Worm (Caenorhabditis elegans) whole organism, L4 larva: ENCODE data around the gene F14H3.12.
"Not testable (repeated sequence)": the region's sequence is repeated elsewhere in the genome, so short reads cannot be mapped to it uniquely, and the experiment has no call there.

Experiments
- aha-1 ChIP-seq: fragments of 150-350 bp; peaks from one replicate; lab custom pipeline; 2014; ENCODE audit warnings: missing biosample characterization, missing genetic modification characterization
- ama-1 ChIP-seq: fragments of 150-350 bp; optimal IDR thresholded peaks from 2 replicates; lab custom pipeline; 2014; ENCODE audit warnings: inconsistent platforms, mixed read lengths
- cey-2 ChIP-seq: sonication (generic microtip); optimal IDR thresholded peaks from 3 replicates; lab custom pipeline; 2017; ENCODE audit warnings: missing genetic modification characterization, mild to moderate bottlenecking, missing compliant biosample characterization, antibody characterized with exemption, borderline replicate concordance; ENCODE audit not compliant: insufficient read depth
- daf-16 ChIP-seq, 3 experiments: sonication (generic microtip); optimal IDR thresholded peaks; 2 replicates each; lab custom pipeline; 2016 to 2017; ENCODE audit warnings: missing genetic modification characterization in 3 of 3, missing genetic modification reagents in 3 of 3, mild to moderate bottlenecking in 2 of 3, missing compliant biosample characterization in 2 of 3, missing biosample characterization in 1 of 3, moderate library complexity in 1 of 3
- dmd-6 ChIP-seq: fragments of 200-800 bp; sonication (Bioruptor generic); IDR thresholded peaks from 2 replicates; pipeline ENCODE4 v1.3.6; 2022; ENCODE audit warnings: missing genetic modification reagents, missing genetic modification characterization, missing compliant biosample characterization
- dpl-1 ChIP-seq: fragments of 150-350 bp; optimal IDR thresholded peaks from 2 replicates; lab custom pipeline; 2014; ENCODE audit warnings: missing biosample characterization, missing genetic modification reagents, missing genetic modification characterization
- duxl-1 ChIP-seq: sonication (generic microtip); optimal IDR thresholded peaks from 2 replicates; lab custom pipeline; 2016; ENCODE audit warnings: mild to moderate bottlenecking, missing genetic modification characterization, moderate library complexity, missing compliant biosample characterization; ENCODE audit not compliant: poor library complexity
- dve-1 ChIP-seq: sonication (generic microtip); optimal IDR thresholded peaks from 2 replicates; lab custom pipeline; 2017; ENCODE audit warnings: antibody characterized with exemption, mild to moderate bottlenecking, missing genetic modification characterization, missing compliant biosample characterization; ENCODE audit not compliant: insufficient read depth
- hif-1 ChIP-seq, 2 experiments: sonication (generic microtip); optimal IDR thresholded peaks; 2 replicates each; lab custom pipeline; 2016 to 2017; ENCODE audit warnings: missing compliant biosample characterization in 2 of 2, missing genetic modification characterization in 2 of 2, missing genetic modification reagents in 2 of 2, missing genotype in 2 of 2, mild to moderate bottlenecking in 1 of 2
- hlh-11 ChIP-seq: fragments of 200-800 bp; sonication (Bioruptor generic); optimal IDR thresholded peaks from 2 replicates; lab custom pipeline; 2018; ENCODE audit warnings: mild to moderate bottlenecking, missing genetic modification characterization, missing compliant biosample characterization
- hmg-1.1 ChIP-seq: fragments of 200-800 bp; sonication (Bioruptor generic); IDR thresholded peaks from 2 replicates; pipeline ENCODE4 v1.3.6; 2022; ENCODE audit warnings: missing genetic modification reagents, missing genetic modification characterization, missing compliant biosample characterization
- lin-1 ChIP-seq: fragments of 200-800 bp; sonication (Bioruptor generic); IDR thresholded peaks from 2 replicates; pipeline ENCODE4 v1.3.6; 2022; ENCODE audit warnings: missing genetic modification reagents, missing genetic modification characterization, missing compliant biosample characterization
- lin-38 ChIP-seq: fragments of 200-800 bp; sonication (Bioruptor generic); IDR thresholded peaks from 2 replicates; pipeline ENCODE4 v1.3.6; 2022; ENCODE audit warnings: missing genetic modification reagents, missing genetic modification characterization, missing compliant biosample characterization
- mdl-1 ChIP-seq, 2 experiments: fragments of 150-350 bp in 1 of 2; sonication (generic microtip) in 1 of 2; optimal IDR thresholded peaks; 2 replicates each; lab custom pipeline; 2014 to 2017; ENCODE audit warnings: missing biosample characterization in 2 of 2, missing genetic modification characterization in 2 of 2
- mep-1 ChIP-seq: fragments of 150-350 bp; sonication (generic microtip); optimal IDR thresholded peaks from 3 replicates; lab custom pipeline; 2014; ENCODE audit warnings: missing biosample characterization, missing genetic modification characterization
- mes-2 ChIP-seq: sonication (generic microtip); optimal IDR thresholded peaks from 2 replicates; lab custom pipeline; 2016; ENCODE audit warnings: missing genotype, mild to moderate bottlenecking, missing genetic modification characterization, missing compliant biosample characterization; ENCODE audit not compliant: poor library complexity, severe bottlenecking
- nhr-102 ChIP-seq: sonication (generic microtip); optimal IDR thresholded peaks from 2 replicates; lab custom pipeline; 2016; ENCODE audit warnings: mild to moderate bottlenecking, missing genetic modification characterization, moderate library complexity, missing compliant biosample characterization
- nhr-237 ChIP-seq: sonication (generic microtip); optimal IDR thresholded peaks from 2 replicates; lab custom pipeline; 2017; ENCODE audit warnings: missing biosample characterization, missing genetic modification characterization
- nhr-25 ChIP-seq: sonication (generic microtip); optimal IDR thresholded peaks from 2 replicates; lab custom pipeline; 2017; ENCODE audit warnings: missing genetic modification characterization, mild to moderate bottlenecking, missing compliant biosample characterization, antibody characterized with exemption, moderate library complexity, borderline replicate concordance; ENCODE audit not compliant: insufficient read depth
- nhr-28 ChIP-seq: fragments of 150-350 bp; optimal IDR thresholded peaks from 2 replicates; lab custom pipeline; 2014; ENCODE audit warnings: missing biosample characterization, missing genetic modification characterization
- nhr-42 ChIP-seq: fragments of 200-800 bp; sonication (Bioruptor generic); IDR thresholded peaks from 2 replicates; pipeline ENCODE4 v1.3.6; 2022; ENCODE audit warnings: missing genetic modification characterization, missing compliant biosample characterization
- nhr-48 ChIP-seq: sonication (generic microtip); optimal IDR thresholded peaks from 2 replicates; lab custom pipeline; 2016; ENCODE audit warnings: mild to moderate bottlenecking, missing genetic modification characterization, missing compliant biosample characterization
- nhr-6 ChIP-seq: fragments of 150-350 bp; optimal IDR thresholded peaks from 2 replicates; lab custom pipeline; 2014; ENCODE audit warnings: missing biosample characterization, missing genetic modification characterization
- nhr-77 ChIP-seq: fragments of 150-350 bp; optimal IDR thresholded peaks from 2 replicates; lab custom pipeline; 2014; ENCODE audit warnings: missing biosample characterization, missing genetic modification characterization
- php-3 ChIP-seq: fragments of 200-800 bp; sonication (Bioruptor generic); IDR thresholded peaks from 2 replicates; pipeline ENCODE4 v1.3.6; 2022; ENCODE audit warnings: missing genetic modification reagents, missing genetic modification characterization, missing compliant biosample characterization
- pqm-1 ChIP-seq: sonication (generic microtip); optimal IDR thresholded peaks from 2 replicates; lab custom pipeline; 2017; ENCODE audit warnings: missing biosample characterization, missing genetic modification characterization
- rbr-2 ChIP-seq: sonication (generic microtip); optimal IDR thresholded peaks from 2 replicates; lab custom pipeline; 2016; ENCODE audit warnings: missing genotype, missing genetic modification characterization, missing compliant biosample characterization
- set-16 ChIP-seq: fragments of 200-800 bp; sonication (Bioruptor generic); IDR thresholded peaks from 2 replicates; pipeline ENCODE4 v1.3.6; 2022; ENCODE audit warnings: missing genetic modification reagents, missing genetic modification characterization, missing compliant biosample characterization
- spr-1 ChIP-seq: sonication (generic microtip); optimal IDR thresholded peaks from 2 replicates; lab custom pipeline; 2016; ENCODE audit warnings: mild to moderate bottlenecking, missing genetic modification characterization, missing compliant biosample characterization
- unc-130 ChIP-seq: sonication (generic microtip); optimal IDR thresholded peaks from 2 replicates; lab custom pipeline; 2016; ENCODE audit warnings: missing genetic modification reagents, missing genetic modification characterization, missing compliant biosample characterization
- unc-39 ChIP-seq: sonication (generic microtip); optimal IDR thresholded peaks from 2 replicates; lab custom pipeline; 2017; ENCODE audit warnings: missing biosample characterization, missing genetic modification characterization
- zfp-3 ChIP-seq: fragments of 200-800 bp; sonication (Bioruptor generic); conservative IDR thresholded peaks from 2 replicates; pipeline ENCODE4 v1.3.6; 2022; ENCODE audit warnings: missing genetic modification reagents, missing genetic modification characterization, missing compliant biosample characterization

F14H3.12 gene

DNA sequence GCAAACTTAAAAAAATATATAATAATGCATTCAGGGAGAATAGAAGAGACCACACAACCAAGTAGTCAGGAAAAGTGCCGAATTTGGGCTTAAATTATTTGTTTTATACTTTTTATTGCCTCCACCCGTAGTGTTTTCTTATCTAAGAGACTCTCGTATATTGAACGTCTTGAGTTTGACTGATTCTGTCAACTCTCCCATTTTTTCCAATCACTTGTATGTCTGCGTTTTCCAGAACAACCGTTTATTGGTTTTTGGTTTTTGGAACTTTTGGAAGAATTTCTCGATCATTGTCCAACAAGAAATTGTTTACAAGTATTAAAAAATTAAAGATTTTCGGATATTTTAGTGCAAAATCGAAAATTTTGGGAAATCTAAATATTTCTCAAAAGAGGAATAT lies 31.4 kb downstream of the F14H3.12 start:
- TF ChIP-seq hmg-1.1 (GFP tag; lab: Robert Waterston, UW) (no peak), hlh-11 (peak; percentile 51), nhr-42 (0 out of 2 replicates have a peak, but pooled peaks have one; percentile 5), unc-39 (tag; lab: Kevin White, UChicago) (no peak), spr-1 (tag; lab: Kevin White, UChicago) (no peak), daf-16 (GFP tag; optimal IDR thresholded peaks at IDR 0.05; lab: Kevin White, UChicago) (no peak), daf-16 (tag; optimal IDR thresholded peaks at IDR 0.05; lab: Kevin White, UChicago) (peak; percentile 69), php-3 (peak; percentile 68), ama-1 (lab: Kevin White, UChicago) (no peak), aha-1 (tag; lab: Kevin White, UChicago) (peak; percentile 81), dmd-6 (GFP tag; lab: Robert Waterston, UW) (peak; percentile 76), lin-1 (GFP tag; lab: Robert Waterston, UW) (0 out of 2 replicates have a peak, but pooled peaks have one; percentile 21), nhr-28 (tag; lab: Kevin White, UChicago) (peak; percentile 42), pqm-1 (tag; lab: Kevin White, UChicago) (peak; percentile 2), dve-1 (tag; lab: Kevin White, UChicago) (peak; percentile 74)

- TF ChIP-seq mdl-1 (tag; optimal IDR thresholded peaks at IDR 0.05; lab: Kevin White, UChicago) (no peak), zfp-3 (GFP tag; lab: Robert Waterston, UW) (0 out of 2 replicates have a peak, but pooled peaks have one; percentile 38)
- TF ChIP-seq, all 104 proteins: peak for 1
Observed at ce11 chrV:16042743-16043014, 32.4 kb downstream of the F14H3.12 start.

DNA sequence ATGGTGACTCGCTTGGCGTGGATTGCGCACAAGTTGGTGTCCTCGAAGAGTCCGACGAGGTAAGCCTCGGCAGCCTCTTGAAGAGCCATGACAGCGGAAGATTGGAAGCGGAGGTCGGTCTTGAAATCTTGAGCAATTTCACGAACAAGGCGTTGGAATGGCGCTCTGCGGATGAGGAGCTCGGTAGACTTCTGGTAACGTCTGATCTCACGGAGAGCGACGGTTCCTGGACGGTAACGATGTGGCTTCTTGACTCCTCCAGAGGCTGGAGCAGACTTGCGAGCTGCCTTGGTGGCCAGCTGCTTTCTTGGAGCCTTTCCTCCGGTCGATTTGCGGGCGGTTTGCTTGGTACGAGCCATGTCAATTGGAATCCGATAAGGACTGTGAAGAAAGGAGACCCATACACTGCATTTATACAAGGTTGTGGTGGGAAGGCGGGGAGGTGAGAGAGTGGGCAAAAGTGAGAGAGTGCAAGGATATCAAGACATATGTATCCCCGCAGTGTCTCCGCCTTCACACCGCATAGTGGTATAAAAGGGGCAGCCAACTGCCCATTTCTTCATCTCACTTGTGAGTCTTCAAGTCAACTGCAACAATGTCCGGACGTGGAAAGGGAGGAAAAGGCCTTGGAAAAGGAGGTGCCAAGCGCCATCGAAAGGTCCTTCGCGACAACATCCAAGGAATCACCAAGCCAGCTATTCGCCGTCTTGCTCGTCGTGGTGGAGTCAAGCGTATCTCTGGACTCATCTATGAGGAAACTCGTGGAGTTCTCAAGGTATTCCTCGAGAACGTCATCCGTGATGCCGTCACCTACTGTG lies 33.0 kb downstream of the F14H3.12 start, which contains the start of the genes his-2 and his-1:
his-2 (minus strand) TSS at position 359 of the 818 bp plus-strand sequence.
his-1 (plus strand) TSS at position 596 of the 818 bp plus-strand sequence.
- peak; percentile 81 for TF ChIP-seq set-16
- TF ChIP-seq, all 104 proteins: peak for 1; not testable (repeated sequence) for 103

ce11 chrV:16041412-16041811 lies 33.7 kb downstream of the F14H3.12 start:
- TF ChIP-seq spr-1 (tag; lab: Kevin White, UChicago) (no peak), nhr-237 (tag; lab: Kevin White, UChicago) (no peak), lin-38 (GFP tag; lab: Robert Waterston, UW) (no peak), mes-2 (no peak), hif-1 (tag; optimal IDR thresholded peaks at IDR 0.05; lab: Kevin White, UChicago) (no peak), cey-2 (tag; lab: Kevin White, UChicago) (no peak), duxl-1 (tag; lab: Kevin White, UChicago) (no peak), unc-130 (no peak), nhr-77 (tag; lab: Kevin White, UChicago) (no peak)
- TF ChIP-seq, all 104 proteins: peak for 0

DNA sequence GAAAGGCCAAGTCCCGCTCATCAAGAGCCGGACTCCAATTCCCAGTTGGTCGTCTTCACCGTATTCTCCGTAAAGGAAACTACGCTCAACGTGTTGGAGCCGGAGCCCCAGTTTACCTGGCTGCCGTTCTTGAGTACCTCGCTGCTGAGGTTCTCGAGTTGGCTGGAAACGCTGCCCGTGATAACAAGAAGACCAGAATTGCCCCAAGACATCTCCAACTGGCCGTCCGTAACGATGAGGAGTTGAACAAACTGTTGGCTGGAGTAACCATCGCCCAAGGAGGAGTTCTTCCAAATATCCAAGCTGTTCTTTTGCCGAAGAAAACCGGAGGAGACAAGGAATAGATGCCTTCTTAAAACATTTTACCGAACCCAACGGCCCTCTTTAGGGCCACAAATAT lies 34.3 kb downstream of the F14H3.12 start:
- TF ChIP-seq set-16: peak; percentile 47; the same call in 1 of the 2 replicates

ce11 chrV:16040140-16040827 lies 34.8 kb downstream of the F14H3.12 start, which contains the start of the genes his-4 and his-3:
TSS of gene his-4 (minus strand) at chrV:16040515.
TSS of gene his-3 (plus strand) at chrV:16040808.
- peak; percentile 23 for TF ChIP-seq lin-38 (GFP tag; lab: Robert Waterston, UW)
- peak; percentile 75 for TF ChIP-seq mep-1 (tag; lab: Kevin White, UChicago)
- TF ChIP-seq rbr-2 (tag; lab: Kevin White, UChicago): peak; percentile 32
- peak; percentile 94 for TF ChIP-seq aha-1 (tag; lab: Kevin White, UChicago)
- TF ChIP-seq nhr-28 (tag; lab: Kevin White, UChicago): peak; percentile 64
- TF ChIP-seq dve-1 (tag; lab: Kevin White, UChicago): peak; percentile 98
- not testable (repeated sequence) for TF ChIP-seq daf-16 (GFP tag; optimal IDR thresholded peaks at IDR 0.05; lab: Kevin White, UChicago)
- peak; percentile 73 for TF ChIP-seq daf-16 (tag; optimal IDR thresholded peaks at IDR 0.05; lab: Kevin White, UChicago)
- TF ChIP-seq php-3: peak; percentile 62; the same call in 1 of the 2 replicates
- TF ChIP-seq nhr-6 (tag; lab: Kevin White, UChicago): peak; percentile 5
- peak; percentile 53 for TF ChIP-seq dmd-6 (GFP tag; lab: Robert Waterston, UW)
- peak; percentile 83 for TF ChIP-seq nhr-102 (tag; lab: Kevin White, UChicago)
- peak; percentile 48 for TF ChIP-seq dpl-1 (GFP tag; lab: Kevin White, UChicago)
- TF ChIP-seq nhr-48 (tag; lab: Kevin White, UChicago): peak; percentile 37
- TF ChIP-seq nhr-42: peak; percentile 72; the same call in 1 of the 2 replicates
- peak; percentile 80 for TF ChIP-seq mes-2
- peak; percentile 40 for TF ChIP-seq spr-1 (tag; lab: Kevin White, UChicago)
- peak; percentile 74 for TF ChIP-seq hlh-11
- peak; percentile 74 for TF ChIP-seq nhr-25 (tag; lab: Kevin White, UChicago)
- peak; percentile 85 for TF ChIP-seq duxl-1 (tag; lab: Kevin White, UChicago)
